Fruit fly (Drosophila melanogaster): ENCODE measurements around the gene Ube4A.

Ube4A gene

dm6 chr2L:6698387-6698786, 40.1 kb downstream of the Ube4A start (continued):
- TF ChIP-seq CG12391 (tag; optimal IDR thresholded peaks at IDR 0.05) (peak; percentile 40), lbe (GFP tag; optimal IDR thresholded peaks at IDR 0.05) (peak; percentile 40), ara (GFP tag; IDR thresholded peaks at IDR 0.05) (peak; percentile 58; the same call in 1 of the 2 replicates), trem (tag; optimal IDR thresholded peaks at IDR 0.05) (peak; percentile 4), CG16863 (GFP tag; optimal IDR thresholded peaks at IDR 0.05) (peak; percentile 8), Sry-δ (GFP tag; optimal IDR thresholded peaks at IDR 0.05) (no peak), Six4 (GFP tag; optimal IDR thresholded peaks at IDR 0.05) (peak; percentile 18), dmrt99B (tag; optimal IDR thresholded peaks at IDR 0.05) (peak; percentile 48), CG17829 (tag; optimal IDR thresholded peaks at IDR 0.05) (peak; percentile 46), Hand (GFP tag; optimal IDR thresholded peaks at IDR 0.05) (no peak), CG33557 (GFP tag; optimal IDR thresholded peaks at IDR 0.05) (no peak), Nf-YC (tag; optimal IDR thresholded peaks at IDR 0.05) (no peak), Hr39 (optimal IDR thresholded peaks at IDR 0.05) (no peak), CG9215 (GFP tag; IDR thresholded peaks at IDR 0.05) (no peak), repo (GFP tag; optimal IDR thresholded peaks at IDR 0.05) (no peak), CG6175 (GFP tag; IDR thresholded peaks at IDR 0.05) (0 out of 3 replicates have a peak, but pooled peaks have one; percentile 20), CG10565 (GFP tag; optimal IDR thresholded peaks at IDR 0.05) (no peak), CG8924 (tag; optimal IDR thresholded peaks at IDR 0.05) (peak; percentile 50), pan (optimal IDR thresholded peaks at IDR 0.05) (no peak), pan (GFP tag; optimal IDR thresholded peaks at IDR 0.05 in 1 of 2, IDR thresholded peaks at IDR 0.05 in 1 of 2) (peak in 1 of 2 experiments; percentile 78), NC2β (GFP tag; optimal IDR thresholded peaks at IDR 0.05) (peak; percentile 21), CG3281 (GFP tag; optimal IDR thresholded peaks at IDR 0.05) (no peak), ap (GFP tag; IDR thresholded peaks at IDR 0.05) (peak; percentile 31; the same call in 1 of the 2 replicates), Side (GFP tag; optimal IDR thresholded peaks at IDR 0.05) (no peak)

dm6 chr2L:6700742-6701141, 42.4 kb downstream of the Ube4A start:
- no peak for TF ChIP-seq nmo (GFP tag; optimal IDR thresholded peaks at IDR 0.05)
- TF ChIP-seq wek (GFP tag; optimal IDR thresholded peaks at IDR 0.05), result peak; percentile 56
- TF ChIP-seq CG9215 (GFP tag; IDR thresholded peaks at IDR 0.05), result no peak
- no peak for TF ChIP-seq lbe (GFP tag; optimal IDR thresholded peaks at IDR 0.05)
- no peak for TF ChIP-seq wor (GFP tag; IDR thresholded peaks at IDR 0.05)
- no peak for TF ChIP-seq CG1024 (GFP tag; IDR thresholded peaks at IDR 0.05)
- TF ChIP-seq HLH3B (GFP tag; IDR thresholded peaks at IDR 0.05), result no peak
- no peak for TF ChIP-seq Hr3 (GFP tag; optimal IDR thresholded peaks at IDR 0.05)
- TF ChIP-seq CG9727 (GFP tag; optimal IDR thresholded peaks at IDR 0.05), result peak; percentile 85
- peak; percentile 14 for TF ChIP-seq lab (GFP tag; optimal IDR thresholded peaks at IDR 0.05)
- no peak for TF ChIP-seq CG7987 (GFP tag; optimal IDR thresholded peaks at IDR 0.05)
- no peak for TF ChIP-seq CG10565 (GFP tag; optimal IDR thresholded peaks at IDR 0.05)
- no peak for TF ChIP-seq nerfin-1 (tag; optimal IDR thresholded peaks at IDR 0.05)
- TF ChIP-seq jumu (GFP tag; optimal IDR thresholded peaks at IDR 0.05), result no peak
- no peak for TF ChIP-seq dan (GFP tag; IDR thresholded peaks at IDR 0.05)
- TF ChIP-seq Ptx1 (GFP tag; IDR thresholded peaks at IDR 0.05), result no peak
- TF ChIP-seq gt (GFP tag; IDR thresholded peaks at IDR 0.05), result no peak
- TF ChIP-seq CG7928 (GFP tag; optimal IDR thresholded peaks at IDR 0.05), result no peak
- TF ChIP-seq pb (GFP tag; optimal IDR thresholded peaks at IDR 0.05), result no peak
- TF ChIP-seq tna (GFP tag; IDR thresholded peaks at IDR 0.05; ENCODE audit: partially characterized antibody), result no peak
- TF ChIP-seq Oaz (GFP tag; IDR thresholded peaks at IDR 0.05), result no peak
- no peak for TF ChIP-seq sug (tag; optimal IDR thresholded peaks at IDR 0.05)
- peak; percentile 20 for TF ChIP-seq CG9876 (GFP tag; optimal IDR thresholded peaks at IDR 0.05)
- TF ChIP-seq ken (GFP tag; IDR thresholded peaks at IDR 0.05), result no peak
- TF ChIP-seq cg (GFP tag; optimal IDR thresholded peaks at IDR 0.05), result no peak
- no peak for TF ChIP-seq Gug (GFP tag; IDR thresholded peaks at IDR 0.05)
- TF ChIP-seq jing (GFP tag; optimal IDR thresholded peaks at IDR 0.05), result no peak
- no peak for TF ChIP-seq Dip3 (GFP tag; optimal IDR thresholded peaks at IDR 0.05)
- TF ChIP-seq ap (GFP tag; IDR thresholded peaks at IDR 0.05), result no peak
- no peak for TF ChIP-seq phol (tag; optimal IDR thresholded peaks at IDR 0.05)
- no peak for TF ChIP-seq sim (GFP tag; IDR thresholded peaks at IDR 0.05)
- no peak for TF ChIP-seq exex (tag; optimal IDR thresholded peaks at IDR 0.05)
